Worm (Caenorhabditis elegans): ENCODE measurements around the gene col-158.
A peak's percentile ranks its signal among the peaks of the same experiment; 100 is the strongest.

Gene col-158

DNA sequence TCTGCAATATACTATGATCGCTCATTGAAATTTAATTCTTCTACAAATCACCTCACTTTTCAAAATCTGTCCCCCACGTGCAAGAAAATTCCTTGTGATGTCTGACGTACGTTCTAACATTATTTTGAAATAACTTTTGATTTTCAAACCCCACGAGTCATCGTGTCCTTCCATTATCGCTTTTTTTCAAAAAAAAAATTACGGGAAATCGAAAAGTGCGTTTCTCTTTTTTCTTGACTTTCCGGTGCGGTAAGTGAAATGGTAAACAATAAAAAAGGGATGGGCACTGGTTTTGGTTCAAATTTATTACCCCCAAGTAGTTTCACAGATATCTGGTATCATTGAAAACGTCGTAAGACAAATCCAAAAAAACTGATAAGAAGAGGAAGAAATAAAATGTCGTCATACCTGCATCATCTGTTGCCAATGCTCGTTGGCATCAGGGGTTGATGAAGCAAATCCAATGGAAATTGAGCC is 25.8 kb upstream of the col-158 start:
- TF ChIP-seq aly-2 (tag; optimal IDR thresholded peaks at IDR 0.05) (no peak), zag-1 (tag; optimal IDR thresholded peaks at IDR 0.05) (no peak), nhr-84 (tag; optimal IDR thresholded peaks at IDR 0.05) (no peak), ztf-4 (tag; optimal IDR thresholded peaks at IDR 0.05) (no peak), sox-4 (tag; optimal IDR thresholded peaks at IDR 0.05) (no peak), mdl-1 (tag; optimal IDR thresholded peaks at IDR 0.05) (no peak), ets-5 (GFP tag; IDR thresholded peaks at IDR 0.05) (no peak), mef-2 (tag; optimal IDR thresholded peaks at IDR 0.05) (no peak), elt-3 (tag; optimal IDR thresholded peaks at IDR 0.05) (peak in 4 of 6 experiments; percentile 24 to 33 (median 26)), unc-86 (tag; optimal IDR thresholded peaks at IDR 0.05) (no peak), nhr-11 (tag; optimal IDR thresholded peaks at IDR 0.05) (no peak), unc-98 (GFP tag; IDR thresholded peaks at IDR 0.05) (no peak), lin-15B (tag; optimal IDR thresholded peaks at IDR 0.05) (no peak), lir-3 (tag; optimal IDR thresholded peaks at IDR 0.05; ENCODE audit: poor library complexity) (no peak), blmp-1 (tag; optimal IDR thresholded peaks at IDR 0.05) (peak; percentile 85), Y116A8C.19 (tag; optimal IDR thresholded peaks at IDR 0.05; ENCODE audit: borderline replicate concordance) (no peak), fkh-10 (GFP tag; optimal IDR thresholded peaks at IDR 0.05) (no peak), C04F5.9 (tag; optimal IDR thresholded peaks at IDR 0.05) (no peak), hlh-4 (tag; optimal IDR thresholded peaks at IDR 0.05) (no peak), nhr-28 (tag; optimal IDR thresholded peaks at IDR 0.05) (no peak), lin-14 (GFP tag; optimal IDR thresholded peaks at IDR 0.05) (peak; percentile 66), lin-13 (GFP tag; optimal IDR thresholded peaks at IDR 0.05) (no peak), lin-35 (GFP tag; optimal IDR thresholded peaks at IDR 0.05) (peak in 1 of 2 experiments; percentile 50), hpl-2 (GFP tag; optimal IDR thresholded peaks at IDR 0.05) (no peak), snu-23 (GFP tag; optimal IDR thresholded peaks at IDR 0.05) (peak; percentile 40), lin-39 (tag; optimal IDR thresholded peaks at IDR 0.05) (no peak), unc-62 (GFP tag; optimal IDR thresholded peaks at IDR 0.05) (no peak), nhr-19 (GFP tag; conservative IDR thresholded peaks at IDR 0.05) (peak; percentile 62), C16A3.4 (tag; optimal IDR thresholded peaks at IDR 0.05) (no peak), dpl-1 (GFP tag; optimal IDR thresholded peaks at IDR 0.05) (no peak), zip-4 (GFP tag; optimal IDR thresholded peaks at IDR 0.05) (no peak), xbp-1 (tag; optimal IDR thresholded peaks at IDR 0.05) (no peak), nhr-77 (tag; optimal IDR thresholded peaks at IDR 0.05) (no peak), ces-1 (GFP tag; optimal IDR thresholded peaks at IDR 0.05) (no peak), fkh-8 (tag; optimal IDR thresholded peaks at IDR 0.05) (no peak), alr-1 (tag; optimal IDR thresholded peaks at IDR 0.05; ENCODE audit: borderline replicate concordance) (no peak), nhr-20 (tag; optimal IDR thresholded peaks at IDR 0.05) (peak; percentile 86), tlp-1 (tag; optimal IDR thresholded peaks at IDR 0.05) (no peak), skn-1 (tag; optimal IDR thresholded peaks at IDR 0.05) (no peak), sptf-1 (tag; optimal IDR thresholded peaks at IDR 0.05) (no peak), nhr-12 (tag; optimal IDR thresholded peaks at IDR 0.05) (no peak), tbx-2 (tag; optimal IDR thresholded peaks at IDR 0.05) (peak; percentile 29), C34B4.2 (tag; optimal IDR thresholded peaks at IDR 0.05) (no peak), hlh-17 (GFP tag; optimal IDR thresholded peaks at IDR 0.05; ENCODE audit: borderline replicate concordance) (no peak), pqm-1 (tag; optimal IDR thresholded peaks at IDR 0.05) (no peak), ceh-8 (GFP tag; optimal IDR thresholded peaks at IDR 0.05) (peak; percentile 44), ceh-90 (tag; optimal IDR thresholded peaks at IDR 0.05) (no peak), swsn-7 (tag; optimal IDR thresholded peaks at IDR 0.05) (no peak), mab-9 (GFP tag; IDR thresholded peaks at IDR 0.05) (no peak), fos-1 (tag; optimal IDR thresholded peaks at IDR 0.05) (no peak), lsy-2 (tag; optimal IDR thresholded peaks at IDR 0.05) (peak in 1 of 2 experiments; percentile 2), unc-30 (tag; optimal IDR thresholded peaks at IDR 0.05) (no peak), egl-27 (tag; optimal IDR thresholded peaks at IDR 0.05) (no peak), ceh-88 (GFP tag; IDR thresholded peaks at IDR 0.05) (no peak)
